Fruit fly (Drosophila melanogaster) whole organism, embryonic: ENCODE measurements around the gene CG17777.

ENCODE experiments used
- Abd-B ChIP-seq: fragments of 200-800 bp; sonication (Bioruptor generic); optimal IDR thresholded peaks from 2 replicates; lab custom pipeline; 2018; ENCODE audit warnings: missing biosample characterization, mild to moderate bottlenecking, missing genetic modification characterization, moderate library complexity
- Ada2b ChIP-seq: fragments of 200-800 bp; sonication (Bioruptor generic); IDR thresholded peaks from 2 replicates; pipeline ENCODE4 v1.3.6; 2022; ENCODE audit warnings: missing biosample characterization, missing genetic modification characterization
- Adf1 ChIP-seq: fragments of 200-800 bp; sonication (Bioruptor generic); IDR thresholded peaks from 2 replicates; pipeline ENCODE4 v1.3.6; 2022; ENCODE audit warnings: missing biosample characterization, missing genetic modification characterization
- C15 ChIP-seq: fragments of 200-800 bp; sonication (Bioruptor generic); IDR thresholded peaks from 3 replicates; pipeline ENCODE4 v1.3.6; 2022; ENCODE audit warnings: missing biosample characterization, missing genetic modification characterization
- CG10147 ChIP-seq: fragments of 200-800 bp; sonication (Bioruptor generic); optimal IDR thresholded peaks from 2 replicates; lab custom pipeline; 2019; ENCODE audit warnings: missing biosample characterization, mild to moderate bottlenecking, missing genetic modification characterization, moderate library complexity
- CG10209 ChIP-seq: fragments of 200-800 bp; sonication (Bioruptor generic); optimal IDR thresholded peaks from 3 replicates; lab custom pipeline; 2017; ENCODE audit warnings: missing biosample characterization, mild to moderate bottlenecking, missing genetic modification characterization, missing genetic modification reagents
- CG1024 ChIP-seq: fragments of 200-800 bp; sonication (Bioruptor generic); IDR thresholded peaks from 2 replicates; pipeline ENCODE4 v1.3.6; 2022; ENCODE audit warnings: missing biosample characterization, missing genetic modification characterization
- CG10431 ChIP-seq: fragments of 200-800 bp; sonication (Bioruptor generic); optimal IDR thresholded peaks from 3 replicates; lab custom pipeline; 2018; ENCODE audit warnings: missing biosample characterization, mild to moderate bottlenecking, missing genetic modification characterization
- CG11723 ChIP-seq: fragments of 200-800 bp; sonication (Bioruptor generic); optimal IDR thresholded peaks from 2 replicates; lab custom pipeline; 2017; ENCODE audit warnings: missing biosample characterization, mild to moderate bottlenecking, missing genetic modification characterization
- CG13624 ChIP-seq: fragments of 200-800 bp; sonication (Bioruptor generic); optimal IDR thresholded peaks from 2 replicates; lab custom pipeline; 2016; ENCODE audit warnings: missing biosample characterization, missing genetic modification characterization
- CG15514 ChIP-seq: fragments of 200-800 bp; sonication (Bioruptor generic); optimal IDR thresholded peaks from 3 replicates; lab custom pipeline; 2017; ENCODE audit warnings: missing biosample characterization, missing genetic modification characterization, mild to moderate bottlenecking, moderate library complexity, missing genetic modification reagents
- CG17385 ChIP-seq: fragments of 200-800 bp; sonication (Bioruptor generic); optimal IDR thresholded peaks from 3 replicates; lab custom pipeline; 2018; ENCODE audit warnings: missing biosample characterization, mild to moderate bottlenecking, missing genetic modification characterization
- CG18262 ChIP-seq: fragments of 200-800 bp; optimal IDR thresholded peaks from 3 replicates; lab custom pipeline; 2019; ENCODE audit warnings: missing biosample characterization, mild to moderate bottlenecking, missing genetic modification characterization, moderate library complexity
- CG33557 ChIP-seq: fragments of 200-800 bp; sonication (Bioruptor generic); optimal IDR thresholded peaks from 2 replicates; lab custom pipeline; 2019; ENCODE audit warnings: missing biosample characterization, mild to moderate bottlenecking, missing genetic modification characterization, moderate library complexity
- CG6765 ChIP-seq: fragments of 200-800 bp; sonication (Bioruptor generic); optimal IDR thresholded peaks from 3 replicates; lab custom pipeline; 2017; ENCODE audit warnings: missing biosample characterization, mild to moderate bottlenecking, missing genetic modification characterization
- CG8290 ChIP-seq, 3 experiments: fragments of 200-800 bp; sonication (Bioruptor generic); optimal IDR thresholded peaks; 2 replicates each; lab custom pipeline; 2016 to 2019; ENCODE audit warnings: missing biosample characterization in 3 of 3, missing genetic modification characterization in 3 of 3, mild to moderate bottlenecking in 2 of 3, moderate library complexity in 1 of 3
- CG8388 ChIP-seq: fragments of 200-800 bp; sonication (Bioruptor generic); optimal IDR thresholded peaks from 2 replicates; lab custom pipeline; 2019; ENCODE audit warnings: missing biosample characterization, mild to moderate bottlenecking, missing genetic modification characterization, moderate library complexity
- CoRest ChIP-seq: fragments of 200-800 bp; sonication (Bioruptor generic); optimal IDR thresholded peaks from 3 replicates; lab custom pipeline; 2018; ENCODE audit warnings: missing biosample characterization, mild to moderate bottlenecking, missing genetic modification characterization, moderate library complexity
- Dbx ChIP-seq: fragments of 200-800 bp; sonication (Bioruptor generic); IDR thresholded peaks from 3 replicates; pipeline ENCODE4 v1.3.6; 2022; ENCODE audit warnings: missing biosample characterization, missing genetic modification characterization
- Dp ChIP-seq: fragments of 200-800 bp; sonication (Bioruptor generic); optimal IDR thresholded peaks from 2 replicates; lab custom pipeline; 2018; ENCODE audit warnings: missing biosample characterization, mild to moderate bottlenecking, missing genetic modification characterization, moderate library complexity
- Ets65A ChIP-seq: fragments of 200-800 bp; sonication (Bioruptor generic); peaks from one replicate; lab custom pipeline; 2016; ENCODE audit warnings: missing biosample characterization, missing genetic modification characterization
- Fer2 ChIP-seq: fragments of 200-800 bp; sonication (Bioruptor generic); optimal IDR thresholded peaks from 2 replicates; lab custom pipeline; 2018; ENCODE audit warnings: missing biosample characterization, mild to moderate bottlenecking, missing genetic modification characterization, moderate library complexity
- HHEX ChIP-seq: fragments of 200-800 bp; sonication (Bioruptor generic); optimal IDR thresholded peaks from 3 replicates; lab custom pipeline; 2017; ENCODE audit warnings: missing biosample characterization, mild to moderate bottlenecking, missing genetic modification characterization, missing genetic modification reagents
- Hand ChIP-seq: fragments of 200-800 bp; sonication (Bioruptor generic); optimal IDR thresholded peaks from 2 replicates; lab custom pipeline; 2017; ENCODE audit warnings: mild to moderate bottlenecking, missing biosample characterization, missing genetic modification reagents, missing genetic modification characterization
- Lhr ChIP-seq: fragments of 200-800 bp; sonication (Bioruptor generic); optimal IDR thresholded peaks from 3 replicates; lab custom pipeline; 2017; ENCODE audit warnings: mild to moderate bottlenecking, missing biosample characterization, missing genetic modification reagents, missing genetic modification characterization
- Lim3 ChIP-seq: fragments of 200-800 bp; sonication (Bioruptor generic); IDR thresholded peaks from 2 replicates; pipeline ENCODE4 v1.3.6; 2022; ENCODE audit warnings: missing biosample characterization, missing genetic modification characterization
- Med ChIP-seq: fragments of 200-800 bp; sonication (Bioruptor generic); peaks from one replicate; lab custom pipeline; 2016; ENCODE audit warnings: missing biosample characterization, missing genetic modification characterization, mild to moderate bottlenecking, inconsistent platforms, moderate library complexity
- Myb ChIP-seq: fragments of 200-800 bp; sonication (Bioruptor generic); optimal IDR thresholded peaks from 2 replicates; lab custom pipeline; 2016; ENCODE audit warnings: missing biosample characterization, missing genetic modification characterization
- Nf-YA ChIP-seq: fragments of 200-800 bp; sonication (Bioruptor generic); IDR thresholded peaks from 2 replicates; pipeline ENCODE4 v1.3.6; 2022; ENCODE audit warnings: missing biosample characterization, missing genetic modification characterization
- Nf-YB ChIP-seq: fragments of 200-800 bp; sonication (Bioruptor generic); optimal IDR thresholded peaks from 3 replicates; lab custom pipeline; 2019; ENCODE audit warnings: missing biosample characterization, mild to moderate bottlenecking, missing genetic modification characterization, moderate library complexity
- Opbp ChIP-seq: fragments of 200-800 bp; sonication (Bioruptor generic); IDR thresholded peaks from 3 replicates; pipeline ENCODE4 v1.3.6; 2022; ENCODE audit warnings: missing biosample characterization, missing genetic modification characterization; ENCODE audit not compliant: partially characterized antibody
- Sox100B ChIP-seq: fragments of 200-800 bp; sonication (Bioruptor generic); optimal IDR thresholded peaks from 3 replicates; lab custom pipeline; 2018; ENCODE audit warnings: missing biosample characterization, mild to moderate bottlenecking, missing genetic modification characterization
- Vsx1 ChIP-seq: fragments of 200-800 bp; sonication (Bioruptor generic); optimal IDR thresholded peaks from 2 replicates; lab custom pipeline; 2017; ENCODE audit warnings: missing biosample characterization, mild to moderate bottlenecking, missing genetic modification characterization, missing genetic modification reagents
- abd-A ChIP-seq: fragments of 200-800 bp; sonication (Bioruptor generic); optimal IDR thresholded peaks from 3 replicates; lab custom pipeline; 2019; ENCODE audit warnings: missing biosample characterization, mild to moderate bottlenecking, missing genetic modification characterization, moderate library complexity
- cad ChIP-seq: fragments of >200 bp; optimal IDR thresholded peaks from 2 replicates; lab custom pipeline; 2017; ENCODE audit warnings: missing biosample characterization, missing genetic modification characterization
- cg ChIP-seq: fragments of 200-800 bp; sonication (Bioruptor generic); optimal IDR thresholded peaks from 3 replicates; lab custom pipeline; 2019; ENCODE audit warnings: missing biosample characterization, mild to moderate bottlenecking, missing genetic modification characterization, moderate library complexity
- croc ChIP-seq: fragments of 200-800 bp; sonication (Bioruptor generic); conservative IDR thresholded peaks from 3 replicates; pipeline ENCODE4 v1.3.6; 2022; ENCODE audit warnings: missing biosample characterization, missing genetic modification characterization
- gt ChIP-seq: fragments of 200-800 bp; sonication (Bioruptor generic); IDR thresholded peaks from 2 replicates; pipeline ENCODE4 v1.3.6; 2022; ENCODE audit warnings: missing biosample characterization, missing genetic modification characterization
- lilli ChIP-seq: fragments of 200-800 bp; sonication (Bioruptor generic); optimal IDR thresholded peaks from 3 replicates; lab custom pipeline; 2016; ENCODE audit warnings: missing biosample characterization, missing genetic modification characterization
- lov ChIP-seq, 2 experiments: fragments of 200-800 bp in 1 of 2; fragments of >200 bp in 1 of 2; sonication (Bioruptor generic) in 1 of 2; IDR thresholded peaks in 1 of 2; optimal IDR thresholded peaks in 1 of 2; 2 replicates in 1 of 2; 3 replicates in 1 of 2; pipeline versions ENCODE4 v1.3.6 to Lab custom; 2017 to 2022; ENCODE audit warnings: missing biosample characterization in 1 of 2, missing genetic modification characterization in 1 of 2
- otp ChIP-seq: fragments of 200-800 bp; sonication (Bioruptor generic); IDR thresholded peaks from 3 replicates; pipeline ENCODE4, ENCODE4 v1.3.6; 2022; ENCODE audit warnings: missing biosample characterization, missing genetic modification characterization
- pho ChIP-seq: fragments of 200-800 bp; sonication (Bioruptor generic); optimal IDR thresholded peaks from 2 replicates; lab custom pipeline; 2016; ENCODE audit warnings: missing biosample characterization, missing genetic modification characterization
- pros ChIP-seq: fragments of 200-800 bp; sonication (Bioruptor generic); optimal IDR thresholded peaks from 3 replicates; lab custom pipeline; 2019; ENCODE audit warnings: missing biosample characterization, mild to moderate bottlenecking, missing genetic modification characterization, moderate library complexity
- pzg ChIP-seq: fragments of 200-800 bp; sonication (Bioruptor generic); optimal IDR thresholded peaks from 3 replicates; lab custom pipeline; 2018; ENCODE audit warnings: missing biosample characterization, mild to moderate bottlenecking, missing genetic modification characterization, moderate library complexity
- sd ChIP-seq: fragments of 200-800 bp; sonication (Bioruptor generic); optimal IDR thresholded peaks from 3 replicates; lab custom pipeline; 2018; ENCODE audit warnings: missing biosample characterization, mild to moderate bottlenecking, missing genetic modification characterization, moderate library complexity
- seq ChIP-seq: fragments of 200-800 bp; sonication (Bioruptor generic); IDR thresholded peaks from 2 replicates; pipeline ENCODE4 v1.3.6; 2022; ENCODE audit warnings: missing biosample characterization, missing genetic modification characterization
- vvl ChIP-seq: fragments of 200-800 bp; sonication (Bioruptor generic); IDR thresholded peaks from 2 replicates; pipeline ENCODE4 v1.3.6; 2022; ENCODE audit warnings: missing biosample characterization, missing genetic modification characterization
- wek ChIP-seq: fragments of 200-800 bp; sonication (Bioruptor generic); optimal IDR thresholded peaks from 3 replicates; lab custom pipeline; 2018; ENCODE audit warnings: missing biosample characterization, mild to moderate bottlenecking, missing genetic modification characterization, moderate library complexity

CG17777 gene

dm6 chrX:2139610-2140009, 47.0 kb upstream of the CG17777 start (continued):
- TF ChIP-seq pzg (GFP tag; lab: Kevin White, UChicago), result no peak
- peak; percentile 45 for TF ChIP-seq pros
- no peak for TF ChIP-seq CG10147
- TF ChIP-seq seq (GFP tag; lab: Robert Waterston, UW), result 0 out of 2 replicates have a peak, but pooled peaks have one; percentile 36
- TF ChIP-seq Hand (GFP tag; lab: Kevin White, UChicago), result no peak
- TF ChIP-seq CG10431 (GFP tag; lab: Kevin White, UChicago), result no peak
- TF ChIP-seq wek (GFP tag; lab: Kevin White, UChicago), result no peak
- no peak for TF ChIP-seq Ets65A
- TF ChIP-seq Nf-YB (GFP tag; lab: Kevin White, UChicago), result peak; percentile 55
- TF ChIP-seq Ada2b, result no peak
- no peak for TF ChIP-seq Lhr (GFP tag; lab: Kevin White, UChicago)
- TF ChIP-seq CG11723 (GFP tag; lab: Kevin White, UChicago), result no peak
- TF ChIP-seq, all 482 proteins: peak for 5

dm6 chrX:2140487-2140886, 46.2 kb upstream of the CG17777 start:
- TF ChIP-seq CG15514 (GFP tag; lab: Kevin White, UChicago) (no peak), pho (no peak), Med (peak; percentile 77), CG1024 (no peak), Vsx1 (GFP tag; lab: Kevin White, UChicago) (peak; percentile 8), vvl (GFP tag; lab: Robert Waterston, UW) (peak; percentile 41; the same call in 1 of the 2 replicates), Myb (GFP tag; lab: Kevin White, UChicago) (no peak), abd-A (tag; lab: Kevin White, UChicago) (peak; percentile 86), Hand (GFP tag; lab: Kevin White, UChicago) (no peak), otp (GFP tag; lab: Robert Waterston, UW) (0 out of 3 replicates have a peak, but pooled peaks have one; percentile 41), seq (GFP tag; lab: Robert Waterston, UW) (peak; percentile 75; the same call in 1 of the 2 replicates), lilli (GFP tag; lab: Kevin White, UChicago) (no peak), CG8388 (GFP tag; lab: Kevin White, UChicago) (peak; percentile 7), sd (tag; lab: Kevin White, UChicago) (no peak), Adf1 (GFP tag; lab: Robert Waterston, UW) (peak; percentile 61), C15 (no peak), CoRest (peak; percentile 21), Sox100B (GFP tag; lab: Kevin White, UChicago) (no peak), CG33557 (peak; percentile 8), CG6765 (GFP tag; lab: Kevin White, UChicago) (no peak), Abd-B (GFP tag; lab: Kevin White, UChicago) (peak; percentile 9), HHEX (GFP tag; lab: Kevin White, UChicago) (no peak), Fer2 (tag; lab: Kevin White, UChicago) (no peak), Dp (GFP tag; lab: Kevin White, UChicago) (no peak), cg (GFP tag; lab: Kevin White, UChicago) (peak; percentile 48), Dbx (GFP tag; lab: Robert Waterston, UW) (no peak), CG8290 (GFP tag; optimal IDR thresholded peaks at IDR 0.05; lab: Kevin White, UChicago) (no peak), CG8290 (tag; optimal IDR thresholded peaks at IDR 0.05; lab: Kevin White, UChicago) (peak in 1 of 2 experiments; percentile 15), lov (optimal IDR thresholded peaks at IDR 0.05; lab: Kevin White, UChicago) (no peak), lov (GFP tag; IDR thresholded peaks at IDR 0.05; lab: Robert Waterston, UW) (no peak), CG13624 (GFP tag; lab: Kevin White, UChicago) (no peak), Opbp (GFP tag; lab: Robert Waterston, UW) (0 out of 3 replicates have a peak, but pooled peaks have one; percentile 29), cad (peak; percentile 60), CG18262 (tag; lab: Kevin White, UChicago) (no peak), Lim3 (GFP tag; lab: Robert Waterston, UW) (no peak), CG17385 (peak; percentile 1), gt (no peak), Nf-YA (peak; percentile 68), CG10209 (GFP tag; lab: Kevin White, UChicago) (no peak), croc (GFP tag; lab: Robert Waterston, UW) (no peak)
